Worm (Caenorhabditis elegans): ENCODE data around the gene str-93.

The str-93 gene

ce11 chrV:17706217-17706806, 33.1 kb upstream of the str-93 start:
- TF ChIP-seq tbx-11 (GFP tag; IDR thresholded peaks at IDR 0.05) (no peak), tra-4 (tag; optimal IDR thresholded peaks at IDR 0.05) (no peak)

- TF ChIP-seq ama-1 (optimal IDR thresholded peaks at IDR 0.05) (no peak), aly-1 (tag; optimal IDR thresholded peaks at IDR 0.05) (no peak), flt-1 (GFP tag; IDR thresholded peaks at IDR 0.05) (no peak), B0310.2 (tag; optimal IDR thresholded peaks at IDR 0.05) (no peak), sea-1 (GFP tag; conservative IDR thresholded peaks at IDR 0.05) (no peak), scrt-1 (GFP tag; IDR thresholded peaks at IDR 0.05) (no peak), ets-7 (tag; optimal IDR thresholded peaks at IDR 0.05) (no peak), hnd-1 (tag; optimal IDR thresholded peaks at IDR 0.05) (no peak), hmg-4 (GFP tag; optimal IDR thresholded peaks at IDR 0.05) (no peak), tra-4 (tag; optimal IDR thresholded peaks at IDR 0.05) (no peak), tbx-11 (GFP tag; IDR thresholded peaks at IDR 0.05) (no peak), ceh-13 (GFP tag; optimal IDR thresholded peaks at IDR 0.05) (no peak), tbx-37 (GFP tag; conservative IDR thresholded peaks at IDR 0.05) (no peak), F13C5.2 (tag; optimal IDR thresholded peaks at IDR 0.05) (no peak), hmbx-1 (tag; optimal IDR thresholded peaks at IDR 0.05) (no peak)
These were observed 32.6 kb upstream of the str-93 start, which contains the start of gene W06D12.6 for ce11 chrV:17705814-17706213. W06D12.6 (plus strand) TSS chrV:17706114.

ce11 chrV:17700728-17701262, 27.6 kb upstream of the str-93 start, which contains the start of the genes Y26G10.5 and srh-32:
Y26G10.5 (minus strand) TSS chrV:17700828.
srh-32 (plus strand) TSS chrV:17701212.
- TF ChIP-seq sea-1 (GFP tag; conservative IDR thresholded peaks at IDR 0.05) (no peak), aly-1 (tag; optimal IDR thresholded peaks at IDR 0.05) (no peak)

ce11 chrV:17699659-17700058, 26.4 kb upstream of the str-93 start, which contains the start of gene Y26G10.6:
Y26G10.6 (plus strand) TSS chrV:17699959.
- no peak for TF ChIP-seq aly-1 (tag; optimal IDR thresholded peaks at IDR 0.05)
- no peak for TF ChIP-seq B0310.2 (tag; optimal IDR thresholded peaks at IDR 0.05)
- no peak for TF ChIP-seq ama-1 (optimal IDR thresholded peaks at IDR 0.05)
- no peak for TF ChIP-seq pes-1 (GFP tag; IDR thresholded peaks at IDR 0.05)
- TF ChIP-seq hmg-4 (GFP tag; optimal IDR thresholded peaks at IDR 0.05): no peak
- no peak for TF ChIP-seq F13C5.2 (tag; optimal IDR thresholded peaks at IDR 0.05)
- no peak for TF ChIP-seq hnd-1 (tag; optimal IDR thresholded peaks at IDR 0.05)
- no peak for TF ChIP-seq ceh-13 (GFP tag; optimal IDR thresholded peaks at IDR 0.05)
- TF ChIP-seq flt-1 (GFP tag; IDR thresholded peaks at IDR 0.05): no peak
- TF ChIP-seq ceh-36 (tag; optimal IDR thresholded peaks at IDR 0.05): no peak
- no peak for TF ChIP-seq sea-1 (GFP tag; conservative IDR thresholded peaks at IDR 0.05)
- no peak for TF ChIP-seq hmbx-1 (tag; optimal IDR thresholded peaks at IDR 0.05)
- TF ChIP-seq scrt-1 (GFP tag; IDR thresholded peaks at IDR 0.05): no peak
- no peak for TF ChIP-seq tbx-37 (GFP tag; conservative IDR thresholded peaks at IDR 0.05)
- TF ChIP-seq tbx-11 (GFP tag; IDR thresholded peaks at IDR 0.05): no peak
- no peak for TF ChIP-seq ets-7 (tag; optimal IDR thresholded peaks at IDR 0.05)
- no peak for TF ChIP-seq tra-4 (tag; optimal IDR thresholded peaks at IDR 0.05)

- TF ChIP-seq tbx-11 (GFP tag; IDR thresholded peaks at IDR 0.05) (no peak), flt-1 (GFP tag; IDR thresholded peaks at IDR 0.05) (no peak), F13C5.2 (tag; optimal IDR thresholded peaks at IDR 0.05) (no peak), hmg-4 (GFP tag; optimal IDR thresholded peaks at IDR 0.05) (no peak), hmbx-1 (tag; optimal IDR thresholded peaks at IDR 0.05) (no peak)
These were observed 25.9 kb upstream of the str-93 start, which contains the start of gene Y26G10.4 for ce11 chrV:17699097-17699496. Y26G10.4 (minus strand) TSS chrV:17699197.

ce11 chrV:17696753-17697152, 23.5 kb upstream of the str-93 start, which contains the start of gene spp-29:
spp-29 (minus strand) TSS chrV:17696853.
- TF ChIP-seq sea-1 (GFP tag; conservative IDR thresholded peaks at IDR 0.05) (no peak), ets-7 (tag; optimal IDR thresholded peaks at IDR 0.05) (no peak), ama-1 (optimal IDR thresholded peaks at IDR 0.05) (no peak), ceh-13 (GFP tag; optimal IDR thresholded peaks at IDR 0.05) (no peak), pes-1 (GFP tag; IDR thresholded peaks at IDR 0.05) (no peak), ceh-36 (tag; optimal IDR thresholded peaks at IDR 0.05) (no peak), tbx-11 (GFP tag; IDR thresholded peaks at IDR 0.05) (no peak), tra-4 (tag; optimal IDR thresholded peaks at IDR 0.05) (no peak), hnd-1 (tag; optimal IDR thresholded peaks at IDR 0.05) (no peak), hmg-4 (GFP tag; optimal IDR thresholded peaks at IDR 0.05) (no peak), scrt-1 (GFP tag; IDR thresholded peaks at IDR 0.05) (no peak), F13C5.2 (tag; optimal IDR thresholded peaks at IDR 0.05) (no peak), tbx-37 (GFP tag; conservative IDR thresholded peaks at IDR 0.05) (no peak), flt-1 (GFP tag; IDR thresholded peaks at IDR 0.05) (no peak), hmbx-1 (tag; optimal IDR thresholded peaks at IDR 0.05) (no peak), B0310.2 (tag; optimal IDR thresholded peaks at IDR 0.05) (no peak), aly-1 (tag; optimal IDR thresholded peaks at IDR 0.05) (no peak)

ce11 chrV:17695802-17696201, 22.6 kb upstream of the str-93 start, which contains the start of gene Y26G10.1:
Y26G10.1 (minus strand) TSS chrV:17695902.
- TF ChIP-seq F13C5.2 (tag; optimal IDR thresholded peaks at IDR 0.05) (no peak), tra-4 (tag; optimal IDR thresholded peaks at IDR 0.05) (no peak), tbx-11 (GFP tag; IDR thresholded peaks at IDR 0.05) (no peak), flt-1 (GFP tag; IDR thresholded peaks at IDR 0.05) (no peak), scrt-1 (GFP tag; IDR thresholded peaks at IDR 0.05) (no peak), ceh-36 (tag; optimal IDR thresholded peaks at IDR 0.05) (no peak), tbx-37 (GFP tag; conservative IDR thresholded peaks at IDR 0.05) (no peak), ceh-13 (GFP tag; optimal IDR thresholded peaks at IDR 0.05) (no peak), pes-1 (GFP tag; IDR thresholded peaks at IDR 0.05) (no peak), aly-1 (tag; optimal IDR thresholded peaks at IDR 0.05) (no peak), hmg-4 (GFP tag; optimal IDR thresholded peaks at IDR 0.05) (no peak), B0310.2 (tag; optimal IDR thresholded peaks at IDR 0.05) (no peak), sea-1 (GFP tag; conservative IDR thresholded peaks at IDR 0.05) (no peak), ama-1 (optimal IDR thresholded peaks at IDR 0.05) (no peak), hmbx-1 (tag; optimal IDR thresholded peaks at IDR 0.05) (no peak)

Data from whole organism, early embryonic.